Fruit fly (Drosophila melanogaster): ENCODE measurements around the gene raskol.

The raskol gene

DNA sequence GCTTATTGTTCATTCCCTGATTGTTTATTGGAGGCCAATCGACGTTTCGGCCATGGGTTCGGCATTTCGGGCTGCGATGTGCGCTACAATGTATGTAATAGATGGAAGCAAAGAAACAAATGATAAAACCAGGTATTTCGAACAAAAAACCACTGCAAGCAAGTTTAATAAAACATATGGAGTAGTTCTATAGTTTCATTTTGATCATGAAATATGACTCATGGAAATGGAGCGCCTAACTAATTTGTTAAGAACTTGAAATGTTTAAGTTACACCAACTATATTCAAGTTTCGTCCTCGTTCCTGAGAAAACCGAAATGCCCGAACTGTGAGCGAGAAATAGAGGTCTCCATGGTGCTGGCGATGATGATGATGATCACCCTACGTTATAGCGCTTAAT lies 70.4 kb downstream of the raskol start (continued):
- TF ChIP-seq gsb-n (tag; optimal IDR thresholded peaks at IDR 0.05) (peak; percentile 10), CG7372 (GFP tag; IDR thresholded peaks at IDR 0.05) (no peak), CG10979 (tag; optimal IDR thresholded peaks at IDR 0.05) (peak; percentile 71), ro (GFP tag; IDR thresholded peaks at IDR 0.05) (no peak), CG1603 (tag; optimal IDR thresholded peaks at IDR 0.05) (no peak), vnd (GFP tag; IDR thresholded peaks at IDR 0.05; ENCODE audit: partially characterized antibody) (no peak), ap (GFP tag; IDR thresholded peaks at IDR 0.05) (no peak), CG7556 (GFP tag; optimal IDR thresholded peaks at IDR 0.05) (peak; percentile 37), usp (GFP tag; optimal IDR thresholded peaks at IDR 0.05) (no peak), Sox102F (GFP tag; optimal IDR thresholded peaks at IDR 0.05) (peak; percentile 51), E2f1 (GFP tag; IDR thresholded peaks at IDR 0.05) (no peak), Dll (GFP tag; IDR thresholded peaks at IDR 0.05; ENCODE audit: partially characterized antibody) (no peak), CG12236 (GFP tag; optimal IDR thresholded peaks at IDR 0.05) (peak; percentile 27), HHEX (GFP tag; optimal IDR thresholded peaks at IDR 0.05) (peak; percentile 16), bcd (GFP tag; optimal IDR thresholded peaks at IDR 0.05) (peak; percentile 36), Sox100B (GFP tag; optimal IDR thresholded peaks at IDR 0.05) (peak; percentile 54), row (GFP tag; IDR thresholded peaks at IDR 0.05) (peak; percentile 49), Ada2b (GFP tag; IDR thresholded peaks at IDR 0.05) (no peak), sqz (GFP tag; optimal IDR thresholded peaks at IDR 0.05) (peak; percentile 32), CG1602 (GFP tag; optimal IDR thresholded peaks at IDR 0.05) (peak; percentile 11), Dfd (GFP tag; optimal IDR thresholded peaks at IDR 0.05) (no peak), CG10462 (GFP tag; optimal IDR thresholded peaks at IDR 0.05) (no peak), phol (tag; optimal IDR thresholded peaks at IDR 0.05) (peak; percentile 70), lmd (GFP tag; IDR thresholded peaks at IDR 0.05) (0 out of 2 replicates have a peak, but pooled peaks have one; percentile 29), Usf (GFP tag; optimal IDR thresholded peaks at IDR 0.05) (peak; percentile 16), CG12219 (GFP tag; optimal IDR thresholded peaks at IDR 0.05) (no peak), Xrp1 (GFP tag; IDR thresholded peaks at IDR 0.05) (peak; percentile 28; the same call in 1 of the 2 replicates), CG13287 (GFP tag; IDR thresholded peaks at IDR 0.05; ENCODE audit: partially characterized antibody) (no peak), dpn (GFP tag; optimal IDR thresholded peaks at IDR 0.05) (peak in 1 of 2 experiments; percentile 45), CG13775 (GFP tag; optimal IDR thresholded peaks at IDR 0.05) (peak; percentile 20), unc-4 (GFP tag; IDR thresholded peaks at IDR 0.05; ENCODE audit: partially characterized antibody) (no peak), zfh2 (GFP tag; optimal IDR thresholded peaks at IDR 0.05) (no peak), Awh (GFP tag; IDR thresholded peaks at IDR 0.05) (no peak), fru (optimal IDR thresholded peaks at IDR 0.05) (no peak), Dip3 (GFP tag; optimal IDR thresholded peaks at IDR 0.05) (no peak), dmrt11E (tag; optimal IDR thresholded peaks at IDR 0.05) (peak; percentile 69), BEAF-32 (GFP tag; optimal IDR thresholded peaks at IDR 0.05) (no peak), CG17361 (GFP tag; IDR thresholded peaks at IDR 0.05) (peak; percentile 80), scrt (GFP tag; optimal IDR thresholded peaks at IDR 0.05) (no peak), gfzf (GFP tag; optimal IDR thresholded peaks at IDR 0.05) (no peak), Dad (GFP tag; optimal IDR thresholded peaks at IDR 0.05) (no peak), ewg (GFP tag; optimal IDR thresholded peaks at IDR 0.05) (no peak), bab2 (GFP tag; optimal IDR thresholded peaks at IDR 0.05) (peak; percentile 1), hbn (GFP tag; IDR thresholded peaks at IDR 0.05; ENCODE audit: partially characterized antibody) (no peak), CG30403 (GFP tag; optimal IDR thresholded peaks at IDR 0.05) (peak; percentile 52), sd (tag; optimal IDR thresholded peaks at IDR 0.05) (no peak), Lim3 (GFP tag; IDR thresholded peaks at IDR 0.05) (no peak), zen2 (GFP tag; IDR thresholded peaks at IDR 0.05; ENCODE audit: partially characterized antibody) (no peak), gem (tag; optimal IDR thresholded peaks at IDR 0.05) (peak; percentile 72), zfh1 (GFP tag; IDR thresholded peaks at IDR 0.05) (peak; percentile 26; the same call in 1 of the 3 replicates), NfI (GFP tag; optimal IDR thresholded peaks at IDR 0.05) (no peak)
